Fruit fly (Drosophila melanogaster) whole organism, larva: Measurements from ENCODE around the gene hkb.

Source experiments
- noc ChIP-seq: fragments of 200-800 bp; sonication (Bioruptor generic); optimal IDR thresholded peaks from 3 replicates; lab custom pipeline; 2019; ENCODE audit warnings: missing biosample characterization, mild to moderate bottlenecking, missing genetic modification characterization, moderate library complexity

hkb gene

dm6 chr3R:4341177-4341576 is 5.3 kb downstream of the hkb start:
- no peak for TF ChIP-seq noc (tag; lab: Kevin White, UChicago)

- no peak for TF ChIP-seq noc (tag; lab: Kevin White, UChicago)
Measured at dm6 chr3R:4340174-4340573, 6.3 kb downstream of the hkb start.

dm6 chr3R:4337580-4337979 is 8.9 kb downstream of the hkb start, which contains the start of the genes Skp2 and CG1103:
Skp2 (minus strand) TSS chr3R:4337674.
CG1103 (plus strand) TSS chr3R:4337755.
- no peak for TF ChIP-seq noc (tag; lab: Kevin White, UChicago)

- no peak for TF ChIP-seq noc (tag; lab: Kevin White, UChicago)
Measured at dm6 chr3R:4334798-4335197, 11.6 kb downstream of the hkb start, which contains the start of gene CG14645. CG14645 (plus strand) TSS chr3R:4335098.

dm6 chr3R:4333964-4334363 is 12.5 kb downstream of the hkb start, which contains the start of gene CG9776:
CG9776 (minus strand) TSS chr3R:4334071.
- TF ChIP-seq noc (tag; lab: Kevin White, UChicago) = no peak

- TF ChIP-seq noc (tag; lab: Kevin White, UChicago) = no peak
Measured at dm6 chr3R:4319507-4320138, 26.8 kb downstream of the hkb start, which contains the start of gene CG9795. CG9795 (plus strand) TSS chr3R:4319683.

dm6 chr3R:4318999-4319398 is 27.4 kb downstream of the hkb start, which contains the start of gene Syt14:
Syt14 (minus strand) TSS chr3R:4319069.
- no peak for TF ChIP-seq noc (tag; lab: Kevin White, UChicago)

dm6 chr3R:4318589-4318988 is 27.9 kb downstream of the hkb start:
- no peak for TF ChIP-seq noc (tag; lab: Kevin White, UChicago)

- TF ChIP-seq noc (tag; lab: Kevin White, UChicago) = peak; percentile 49
Measured at dm6 chr3R:4311067-4311723, 35.3 kb downstream of the hkb start, which contains the start of gene Suv3. Suv3 (plus strand) TSS chr3R:4311555.

- no peak for TF ChIP-seq noc (tag; lab: Kevin White, UChicago)
Measured at dm6 chr3R:4310683-4311066, 35.8 kb downstream of the hkb start, which contains the start of gene Vps24. Vps24 (minus strand) TSS chr3R:4310947.

- no peak for TF ChIP-seq noc (tag; lab: Kevin White, UChicago)
Measured at dm6 chr3R:4308708-4309107, 37.7 kb downstream of the hkb start.

dm6 chr3R:4307664-4308416 is 38.6 kb downstream of the hkb start, which contains the start of gene MP1:
MP1 (plus strand) TSS chr3R:4307908.
- peak; percentile 47 for TF ChIP-seq noc (tag; lab: Kevin White, UChicago)

dm6 chr3R:4301485-4301884 is 45.0 kb downstream of the hkb start:
- no peak for TF ChIP-seq noc (tag; lab: Kevin White, UChicago)
